Fruit fly (Drosophila melanogaster): Measurements from ENCODE around the gene OXA1L.

OXA1L gene

dm6 chr3L:10899087-10899511 is 12.8 kb upstream of the OXA1L start, which contains the start of gene Aps:
Gene Aps (minus strand): TSS chr3L:10899123.
- no peak for TF ChIP-seq Myc (optimal IDR thresholded peaks at IDR 0.05)
- no peak for TF ChIP-seq h (optimal IDR thresholded peaks at IDR 0.05)
- TF ChIP-seq ttk (optimal IDR thresholded peaks at IDR 0.05), result no peak
- TF ChIP-seq Sin3A (optimal IDR thresholded peaks at IDR 0.05), result no peak

- TF ChIP-seq h (optimal IDR thresholded peaks at IDR 0.05), result no peak
- no peak for TF ChIP-seq psq (optimal IDR thresholded peaks at IDR 0.05)
- no peak for TF ChIP-seq Sin3A (optimal IDR thresholded peaks at IDR 0.05)
- no peak for TF ChIP-seq ttk (optimal IDR thresholded peaks at IDR 0.05)
- TF ChIP-seq insv (optimal IDR thresholded peaks at IDR 0.05), result no peak
- TF ChIP-seq Myc (optimal IDR thresholded peaks at IDR 0.05), result no peak
These were observed 12.0 kb upstream of the OXA1L start for dm6 chr3L:10898256-10898735.

dm6 chr3L:10897534-10898255 is 11.4 kb upstream of the OXA1L start:
- TF ChIP-seq h (optimal IDR thresholded peaks at IDR 0.05) (no peak), Myc (optimal IDR thresholded peaks at IDR 0.05) (no peak), insv (optimal IDR thresholded peaks at IDR 0.05) (no peak), ttk (optimal IDR thresholded peaks at IDR 0.05) (no peak), Sin3A (optimal IDR thresholded peaks at IDR 0.05) (no peak), psq (optimal IDR thresholded peaks at IDR 0.05) (no peak)

- no peak for TF ChIP-seq insv (optimal IDR thresholded peaks at IDR 0.05)
- TF ChIP-seq psq (optimal IDR thresholded peaks at IDR 0.05), result no peak
- no peak for TF ChIP-seq Myc (optimal IDR thresholded peaks at IDR 0.05)
- TF ChIP-seq Sin3A (optimal IDR thresholded peaks at IDR 0.05), result no peak
- no peak for TF ChIP-seq h (optimal IDR thresholded peaks at IDR 0.05)
- TF ChIP-seq ttk (optimal IDR thresholded peaks at IDR 0.05), result no peak
These were observed 10.7 kb upstream of the OXA1L start for dm6 chr3L:10896923-10897322.

- TF ChIP-seq ttk (optimal IDR thresholded peaks at IDR 0.05) (no peak), Sin3A (optimal IDR thresholded peaks at IDR 0.05) (no peak), psq (optimal IDR thresholded peaks at IDR 0.05) (no peak), h (optimal IDR thresholded peaks at IDR 0.05) (no peak), insv (optimal IDR thresholded peaks at IDR 0.05) (no peak), Myc (optimal IDR thresholded peaks at IDR 0.05) (no peak)
These were observed 7.9 kb upstream of the OXA1L start, which contains the start of gene Cpr67Fb for dm6 chr3L:10894159-10894558. Gene Cpr67Fb (plus strand): TSS chr3L:10894173.

- TF ChIP-seq ttk (optimal IDR thresholded peaks at IDR 0.05), result no peak
- no peak for TF ChIP-seq insv (optimal IDR thresholded peaks at IDR 0.05)
- TF ChIP-seq Sin3A (optimal IDR thresholded peaks at IDR 0.05), result no peak
- no peak for TF ChIP-seq Myc (optimal IDR thresholded peaks at IDR 0.05)
- TF ChIP-seq h (optimal IDR thresholded peaks at IDR 0.05), result no peak
- no peak for TF ChIP-seq psq (optimal IDR thresholded peaks at IDR 0.05)
These were observed 7.0 kb upstream of the OXA1L start for dm6 chr3L:10893156-10893784.

dm6 chr3L:10891414-10891813 is 5.1 kb upstream of the OXA1L start, which contains the start of gene Cpr67Fa2:
Gene Cpr67Fa2 (plus strand): TSS chr3L:10891714.
- no peak for TF ChIP-seq Sin3A (optimal IDR thresholded peaks at IDR 0.05)
- TF ChIP-seq Myc (optimal IDR thresholded peaks at IDR 0.05), result no peak
- TF ChIP-seq insv (optimal IDR thresholded peaks at IDR 0.05), result no peak
- no peak for TF ChIP-seq psq (optimal IDR thresholded peaks at IDR 0.05)
- no peak for TF ChIP-seq h (optimal IDR thresholded peaks at IDR 0.05)
- no peak for TF ChIP-seq ttk (optimal IDR thresholded peaks at IDR 0.05)

dm6 chr3L:10889692-10890089 is 3.4 kb upstream of the OXA1L start, which contains the start of gene Cpr67Fa1:
Gene Cpr67Fa1 (plus strand): TSS chr3L:10889990.
- TF ChIP-seq insv (optimal IDR thresholded peaks at IDR 0.05) (no peak), Sin3A (optimal IDR thresholded peaks at IDR 0.05) (no peak), Myc (optimal IDR thresholded peaks at IDR 0.05) (no peak)

- TF ChIP-seq insv (optimal IDR thresholded peaks at IDR 0.05), result no peak
- no peak for TF ChIP-seq psq (optimal IDR thresholded peaks at IDR 0.05)
- no peak for TF ChIP-seq Myc (optimal IDR thresholded peaks at IDR 0.05)
- no peak for TF ChIP-seq ttk (optimal IDR thresholded peaks at IDR 0.05)
These were observed 2.9 kb upstream of the OXA1L start for dm6 chr3L:10889000-10889691.

dm6 chr3L:10885711-10886272 is 479 bp downstream of the OXA1L start:
- no peak for TF ChIP-seq psq (optimal IDR thresholded peaks at IDR 0.05)
- no peak for TF ChIP-seq ttk (optimal IDR thresholded peaks at IDR 0.05)

dm6 chr3L:10882336-10883040 is 3.8 kb downstream of the OXA1L start, which contains the start of the genes CG6409 and galla-2:
Gene CG6409 (minus strand): TSS chr3L:10882386.
Gene galla-2 (plus strand): TSS chr3L:10882890.
- TF ChIP-seq ttk (optimal IDR thresholded peaks at IDR 0.05) (no peak), Myc (optimal IDR thresholded peaks at IDR 0.05) (no peak), Sin3A (optimal IDR thresholded peaks at IDR 0.05) (no peak), h (optimal IDR thresholded peaks at IDR 0.05) (no peak), psq (optimal IDR thresholded peaks at IDR 0.05) (no peak), insv (optimal IDR thresholded peaks at IDR 0.05) (no peak)

Measured in Kc167 (cell line).